Worm (Caenorhabditis elegans): Measurements from ENCODE around the gene F23H11.7.

DNA sequence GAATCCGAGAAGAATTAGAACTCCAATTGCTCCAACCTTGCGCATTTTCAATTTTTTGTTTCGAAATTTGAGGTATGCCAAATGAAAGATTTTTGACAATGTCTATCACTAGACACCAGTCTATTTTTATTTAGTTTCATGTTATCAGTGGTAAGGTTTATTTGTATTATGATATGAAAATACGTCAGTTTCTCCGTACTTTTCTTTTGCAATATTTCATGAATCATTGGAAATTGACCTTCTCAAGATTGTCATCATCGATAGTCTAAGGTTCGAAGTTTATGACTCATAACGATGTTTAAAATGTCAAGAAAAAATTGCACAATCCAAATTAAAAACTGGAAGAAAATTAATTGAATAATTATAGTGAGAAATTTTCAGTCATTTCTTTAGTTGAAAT is 45.8 kb downstream of the F23H11.7 start, which contains the start of gene clc-19:
- TF ChIP-seq mdl-1 (tag; optimal IDR thresholded peaks at IDR 0.05) = no peak
- no peak for TF ChIP-seq nhr-237 (tag; optimal IDR thresholded peaks at IDR 0.05)
- no peak for TF ChIP-seq lin-13 (GFP tag; optimal IDR thresholded peaks at IDR 0.05)
- TF ChIP-seq nhr-25 (tag; optimal IDR thresholded peaks at IDR 0.05) = no peak
- no peak for TF ChIP-seq gmeb-1 (tag; optimal IDR thresholded peaks at IDR 0.05)
- no peak for TF ChIP-seq elt-3 (tag; optimal IDR thresholded peaks at IDR 0.05)
- TF ChIP-seq mab-5 (tag; optimal IDR thresholded peaks at IDR 0.05) = no peak
- TF ChIP-seq nhr-12 (tag; optimal IDR thresholded peaks at IDR 0.05) = no peak
- TF ChIP-seq elt-1 (tag; optimal IDR thresholded peaks at IDR 0.05) = no peak
